Fruit fly (Drosophila melanogaster) Kc167 (cell line): ENCODE data around the gene CG4766.

Source experiments
- Myc ChIP-seq: fragments of >200 bp; optimal IDR thresholded peaks from 2 replicates; lab custom pipeline; 2017; ENCODE audit warnings: missing external identifiers
- Sin3A ChIP-seq: fragments of >200 bp; optimal IDR thresholded peaks from 2 replicates; lab custom pipeline; 2018; ENCODE audit warnings: missing external identifiers
- h ChIP-seq: fragments of >200 bp; optimal IDR thresholded peaks from 3 replicates; lab custom pipeline; 2018; ENCODE audit warnings: missing external identifiers
- insv ChIP-seq: fragments of >200 bp; optimal IDR thresholded peaks from 3 replicates; lab custom pipeline; 2018; ENCODE audit warnings: missing external identifiers
- psq ChIP-seq: fragments of >200 bp; optimal IDR thresholded peaks from 2 replicates; lab custom pipeline; 2017; ENCODE audit warnings: missing external identifiers
- ttk ChIP-seq: sonication (Bioruptor generic); optimal IDR thresholded peaks from 2 replicates; lab custom pipeline; 2017; ENCODE audit warnings: missing external identifiers

Gene CG4766

dm6 chrX:6000747-6001426 is at the start of gene CG4766:
Gene CG4766, minus strand, starts transcription at chrX:6000797.
- TF ChIP-seq ttk (lab: Kevin White, UChicago) (no peak), h (lab: Kevin White, UChicago) (no peak), insv (lab: Kevin White, UChicago) (no peak)

dm6 chrX:6039431-6040016 is 38.9 kb upstream of the CG4766 start, which contains the start of gene CG5937:
Gene CG5937, plus strand, starts transcription at chrX:6040005.
- no peak for TF ChIP-seq Sin3A (lab: Kevin White, UChicago)
- TF ChIP-seq h (lab: Kevin White, UChicago): no peak
- no peak for TF ChIP-seq psq (lab: Kevin White, UChicago)
- no peak for TF ChIP-seq ttk (lab: Kevin White, UChicago)
- no peak for TF ChIP-seq Myc (lab: Kevin White, UChicago)
- TF ChIP-seq insv (lab: Kevin White, UChicago): no peak

dm6 chrX:6037180-6037946 is 36.8 kb upstream of the CG4766 start, which contains the start of the genes rux and MCTS1:
Gene rux, minus strand, starts transcription at chrX:6037800.
Gene MCTS1, plus strand, starts transcription at chrX:6037892.
- TF ChIP-seq Sin3A (lab: Kevin White, UChicago): no peak
- no peak for TF ChIP-seq psq (lab: Kevin White, UChicago)
- TF ChIP-seq Myc (lab: Kevin White, UChicago): no peak
- TF ChIP-seq ttk (lab: Kevin White, UChicago): no peak
- TF ChIP-seq insv (lab: Kevin White, UChicago): no peak
- no peak for TF ChIP-seq h (lab: Kevin White, UChicago)

DNA sequence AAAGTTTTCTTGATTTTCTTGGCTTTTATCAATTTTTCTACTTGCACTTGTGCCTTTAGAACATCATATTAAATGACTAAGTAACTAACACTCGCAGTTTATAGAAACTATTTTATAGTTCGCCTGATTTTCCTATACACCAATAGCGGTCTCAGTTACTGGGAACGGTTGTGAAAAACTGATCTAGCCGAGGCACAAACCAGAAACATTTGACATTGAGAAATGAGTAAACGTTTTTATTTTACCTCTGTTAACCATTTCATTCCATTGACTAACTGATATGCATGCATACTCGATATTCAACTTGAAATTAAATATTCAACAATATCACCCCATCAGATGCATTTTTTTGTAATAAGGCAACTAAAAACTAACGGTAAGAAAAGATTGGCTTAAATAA is 34.8 kb upstream of the CG4766 start:
- TF ChIP-seq insv (lab: Kevin White, UChicago): no peak
- TF ChIP-seq Myc (lab: Kevin White, UChicago): no peak
- TF ChIP-seq Sin3A (lab: Kevin White, UChicago): no peak
- TF ChIP-seq psq (lab: Kevin White, UChicago): no peak
- TF ChIP-seq ttk (lab: Kevin White, UChicago): no peak
- TF ChIP-seq h (lab: Kevin White, UChicago): no peak

DNA sequence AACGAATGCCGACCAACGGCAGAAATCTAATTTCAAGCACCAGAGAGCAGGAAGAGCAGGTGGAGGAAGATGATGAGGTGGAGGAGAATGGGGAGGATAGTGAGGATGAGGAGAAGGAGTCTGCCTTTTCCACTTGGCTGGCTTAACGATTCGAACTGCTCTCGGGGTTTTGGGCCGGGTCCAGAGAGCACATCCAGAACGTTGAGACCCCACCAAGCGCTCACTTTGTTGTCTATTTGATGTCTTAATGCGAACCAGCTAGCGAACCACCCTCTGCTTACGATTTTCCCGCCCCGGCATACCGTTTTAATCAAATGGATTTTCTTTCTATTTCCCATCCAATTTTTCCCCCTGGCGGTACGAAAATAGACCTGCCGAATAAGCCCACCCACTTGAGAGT is 34.1 kb upstream of the CG4766 start:
- TF ChIP-seq h (lab: Kevin White, UChicago) (no peak), ttk (lab: Kevin White, UChicago) (no peak), Myc (lab: Kevin White, UChicago) (no peak), Sin3A (lab: Kevin White, UChicago) (no peak)

DNA sequence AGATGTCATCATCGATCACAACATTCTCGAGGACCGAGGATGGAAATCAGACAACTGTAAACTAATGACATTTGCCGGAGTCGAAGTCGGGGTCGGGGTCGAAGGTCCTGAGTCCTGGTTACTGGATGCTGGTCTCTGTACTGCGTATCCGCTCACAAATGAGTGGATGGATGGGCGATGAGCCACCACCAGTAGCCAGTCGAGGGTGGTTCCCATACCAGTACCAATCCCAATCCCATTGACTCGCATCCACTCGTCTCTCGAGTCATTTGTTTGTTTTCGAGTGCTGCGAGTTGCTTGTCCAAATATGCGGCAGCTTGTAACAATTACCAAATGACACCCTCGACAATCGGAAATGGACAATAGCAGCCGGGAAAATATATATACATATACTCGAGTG is 32.2 kb upstream of the CG4766 start:
- TF ChIP-seq insv (lab: Kevin White, UChicago): no peak
- no peak for TF ChIP-seq Sin3A (lab: Kevin White, UChicago)
- TF ChIP-seq Myc (lab: Kevin White, UChicago): no peak
- no peak for TF ChIP-seq h (lab: Kevin White, UChicago)
- no peak for TF ChIP-seq psq (lab: Kevin White, UChicago)
- no peak for TF ChIP-seq ttk (lab: Kevin White, UChicago)

DNA sequence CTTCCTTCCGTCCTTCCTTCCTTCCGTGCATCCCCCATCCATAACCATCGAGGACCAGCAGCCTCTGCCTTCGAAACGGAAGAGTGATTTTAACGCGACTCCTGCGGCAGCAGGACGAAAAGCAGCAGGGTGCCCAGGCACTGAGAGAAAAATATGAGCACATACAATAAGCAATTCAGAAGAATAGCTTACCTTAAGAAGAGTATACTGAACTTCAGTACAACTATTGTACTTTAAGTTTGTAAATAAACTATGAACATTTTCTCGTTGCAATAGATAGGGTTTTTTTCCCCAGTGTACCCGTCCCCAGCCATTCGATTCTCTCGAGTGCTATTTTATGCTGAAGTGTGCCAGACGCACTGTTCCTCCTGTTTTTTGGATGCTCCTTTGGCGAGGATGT is 31.1 kb upstream of the CG4766 start:
- TF ChIP-seq ttk (lab: Kevin White, UChicago): no peak
- TF ChIP-seq insv (lab: Kevin White, UChicago): no peak
- TF ChIP-seq Myc (lab: Kevin White, UChicago): no peak
- no peak for TF ChIP-seq psq (lab: Kevin White, UChicago)
- TF ChIP-seq h (lab: Kevin White, UChicago): no peak
- TF ChIP-seq Sin3A (lab: Kevin White, UChicago): no peak

DNA sequence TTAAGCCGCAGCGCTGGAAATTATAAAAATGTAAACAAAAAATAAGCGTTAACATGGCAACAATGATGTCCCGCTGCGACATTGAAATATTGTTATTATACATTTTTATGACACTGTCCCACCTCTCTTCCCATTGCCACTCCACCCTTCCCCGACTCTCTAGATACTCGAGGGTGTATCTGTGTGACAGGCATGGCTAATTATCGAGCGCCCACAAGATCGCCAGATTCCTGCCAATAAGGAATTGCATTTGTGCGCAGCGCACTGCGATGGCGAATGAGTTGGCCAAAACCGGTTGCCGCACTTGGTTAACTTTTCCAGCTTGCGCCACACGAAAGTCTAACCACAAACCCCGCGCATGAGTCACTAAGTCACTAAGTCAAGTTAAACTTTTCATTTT is 30.0 kb upstream of the CG4766 start:
- TF ChIP-seq psq (lab: Kevin White, UChicago) (no peak), h (lab: Kevin White, UChicago) (no peak), Myc (lab: Kevin White, UChicago) (no peak), Sin3A (lab: Kevin White, UChicago) (no peak), ttk (lab: Kevin White, UChicago) (no peak)

DNA sequence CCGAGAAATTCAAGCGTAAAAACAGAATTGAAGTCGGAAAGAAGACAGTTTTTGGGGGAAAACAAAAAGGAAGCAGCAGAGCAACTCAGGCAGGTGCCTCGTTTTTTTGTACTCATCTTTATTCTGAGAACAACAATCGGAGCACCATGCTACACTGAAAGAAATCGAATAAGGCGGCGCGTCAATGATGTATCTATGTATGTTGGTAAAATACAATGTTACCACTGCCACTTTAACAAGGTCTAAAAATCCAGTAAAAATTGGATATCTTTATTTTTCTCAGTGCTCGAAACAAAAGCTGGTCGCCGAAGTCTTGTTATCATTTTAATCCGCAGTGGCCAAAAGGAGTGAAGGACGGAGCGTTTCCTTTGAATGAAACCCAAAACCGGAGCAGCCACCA is 29.4 kb upstream of the CG4766 start:
- TF ChIP-seq h (lab: Kevin White, UChicago) (no peak), Myc (lab: Kevin White, UChicago) (no peak), Sin3A (lab: Kevin White, UChicago) (no peak), insv (lab: Kevin White, UChicago) (no peak), psq (lab: Kevin White, UChicago) (no peak), ttk (lab: Kevin White, UChicago) (no peak)

- TF ChIP-seq psq (lab: Kevin White, UChicago) (no peak), Sin3A (lab: Kevin White, UChicago) (no peak), h (lab: Kevin White, UChicago) (no peak), insv (lab: Kevin White, UChicago) (no peak), Myc (lab: Kevin White, UChicago) (no peak), ttk (lab: Kevin White, UChicago) (no peak)
Measured at dm6 chrX:6029015-6029414, 28.4 kb upstream of the CG4766 start.

dm6 chrX:6027846-6028245 is 27.2 kb upstream of the CG4766 start:
- no peak for TF ChIP-seq Myc (lab: Kevin White, UChicago)
- no peak for TF ChIP-seq h (lab: Kevin White, UChicago)
- TF ChIP-seq Sin3A (lab: Kevin White, UChicago): no peak
- no peak for TF ChIP-seq insv (lab: Kevin White, UChicago)
- no peak for TF ChIP-seq psq (lab: Kevin White, UChicago)
- TF ChIP-seq ttk (lab: Kevin White, UChicago): no peak
